Worm (Caenorhabditis elegans) whole organism, mixed stage, embryonic: ENCODE results near the gene srxa-18.

Experiments used
- M03D4.4 ChIP-seq: sonication (generic microtip); optimal IDR thresholded peaks from 2 replicates; lab custom pipeline; 2017; ENCODE audit warnings: mild to moderate bottlenecking, missing genetic modification characterization, missing compliant biosample characterization
- bed-3 ChIP-seq: fragments of 200-800 bp; sonication (Bioruptor generic); optimal IDR thresholded peaks from 3 replicates; lab custom pipeline; 2018; ENCODE audit warnings: mild to moderate bottlenecking, missing genetic modification characterization, moderate library complexity, missing compliant biosample characterization
- blmp-1 ChIP-seq: fragments of 150-350 bp; optimal IDR thresholded peaks from 2 replicates; lab custom pipeline; 2014; ENCODE audit warnings: missing biosample characterization, missing genetic modification characterization
- ceh-39 ChIP-seq: fragments of 150-350 bp; optimal IDR thresholded peaks from 2 replicates; lab custom pipeline; 2014; ENCODE audit warnings: missing biosample characterization, missing genetic modification characterization
- ceh-43 ChIP-seq: fragments of 200-800 bp; sonication (Bioruptor generic); optimal IDR thresholded peaks from 2 replicates; lab custom pipeline; 2018; ENCODE audit warnings: mild to moderate bottlenecking, missing genetic modification characterization, moderate library complexity, missing compliant biosample characterization
- ceh-83 ChIP-seq: fragments of 200-800 bp; sonication (Bioruptor generic); optimal IDR thresholded peaks from 2 replicates; lab custom pipeline; 2018; ENCODE audit warnings: mild to moderate bottlenecking, missing genetic modification characterization, missing compliant biosample characterization
- ces-1 ChIP-seq: fragments of 150-350 bp; optimal IDR thresholded peaks from 2 replicates; lab custom pipeline; 2014; ENCODE audit warnings: missing biosample characterization, missing genetic modification reagents, missing genetic modification characterization
- cnd-1 ChIP-seq: fragments of 200-800 bp; sonication (Bioruptor generic); optimal IDR thresholded peaks from 2 replicates; lab custom pipeline; 2018; ENCODE audit warnings: mild to moderate bottlenecking, missing genetic modification characterization, missing compliant biosample characterization
- drap-1 ChIP-seq: fragments of 200-800 bp; sonication (Bioruptor generic); optimal IDR thresholded peaks from 3 replicates; lab custom pipeline; 2018; ENCODE audit warnings: mild to moderate bottlenecking, missing genetic modification characterization, missing compliant biosample characterization
- elt-1 ChIP-seq: sonication (generic microtip); optimal IDR thresholded peaks from 2 replicates; lab custom pipeline; 2017; ENCODE audit warnings: missing genetic modification characterization, mild to moderate bottlenecking, missing compliant biosample characterization, antibody characterized with exemption, moderate library complexity, borderline replicate concordance; ENCODE audit not compliant: insufficient read depth
- elt-3 ChIP-seq: fragments of 150-350 bp; optimal IDR thresholded peaks from 2 replicates; lab custom pipeline; 2014; ENCODE audit warnings: missing biosample characterization, missing genetic modification characterization
- flh-1 ChIP-seq: fragments of 200-800 bp; sonication (Bioruptor generic); optimal IDR thresholded peaks from 2 replicates; lab custom pipeline; 2018; ENCODE audit warnings: mild to moderate bottlenecking, missing genetic modification characterization, moderate library complexity, missing compliant biosample characterization
- ham-2 ChIP-seq: fragments of 200-800 bp; sonication (Bioruptor generic); optimal IDR thresholded peaks from 2 replicates; lab custom pipeline; 2018; ENCODE audit warnings: mild to moderate bottlenecking, missing genetic modification characterization, missing compliant biosample characterization
- hlh-1 ChIP-seq: fragments of 150-350 bp; optimal IDR thresholded peaks from 2 replicates; lab custom pipeline; 2014; ENCODE audit warnings: missing biosample characterization, missing genetic modification reagents, missing genetic modification characterization
- lin-13 ChIP-seq: fragments of 150-350 bp; optimal IDR thresholded peaks from 2 replicates; lab custom pipeline; 2014; ENCODE audit warnings: missing biosample characterization, missing genetic modification characterization
- lin-32 ChIP-seq: fragments of 200-800 bp; sonication (Bioruptor generic); optimal IDR thresholded peaks from 2 replicates; lab custom pipeline; 2018; ENCODE audit warnings: mild to moderate bottlenecking, missing genetic modification characterization, missing compliant biosample characterization
- lsy-2 ChIP-seq: fragments of 150-350 bp; optimal IDR thresholded peaks from 2 replicates; lab custom pipeline; 2014; ENCODE audit warnings: missing biosample characterization, missing genetic modification characterization
- mab-5 ChIP-seq: fragments of 150-350 bp; optimal IDR thresholded peaks from 2 replicates; lab custom pipeline; 2014; ENCODE audit warnings: missing biosample characterization, missing genetic modification characterization
- mep-1 ChIP-seq: fragments of 150-350 bp; optimal IDR thresholded peaks from 2 replicates; lab custom pipeline; 2017; ENCODE audit warnings: missing biosample characterization, missing genetic modification reagents, missing genetic modification characterization, inconsistent platforms
- mls-2 ChIP-seq: sonication (generic microtip); optimal IDR thresholded peaks from 2 replicates; lab custom pipeline; 2016; ENCODE audit warnings: mild to moderate bottlenecking, missing genetic modification characterization, moderate library complexity, missing compliant biosample characterization
- nhr-12 ChIP-seq: fragments of 150-350 bp; optimal IDR thresholded peaks from 2 replicates; lab custom pipeline; 2014; ENCODE audit warnings: missing biosample characterization, missing genetic modification characterization
- nhr-2 ChIP-seq: fragments of 150-350 bp; optimal IDR thresholded peaks from 2 replicates; lab custom pipeline; 2014; ENCODE audit warnings: missing biosample characterization, missing genetic modification characterization
- nhr-237 ChIP-seq: fragments of 150-350 bp; optimal IDR thresholded peaks from 2 replicates; lab custom pipeline; 2014; ENCODE audit warnings: missing biosample characterization, missing genetic modification characterization
- nhr-28 ChIP-seq: fragments of 150-350 bp; optimal IDR thresholded peaks from 2 replicates; lab custom pipeline; 2014; ENCODE audit warnings: missing biosample characterization, missing genetic modification characterization
- pha-4 ChIP-seq: fragments of 150-350 bp; optimal IDR thresholded peaks from 2 replicates; lab custom pipeline; 2018; ENCODE audit warnings: missing biosample characterization, missing genetic modification reagents, missing genetic modification characterization
- snpc-4 ChIP-seq: fragments of 150-350 bp; optimal IDR thresholded peaks from 2 replicates; lab custom pipeline; 2014; ENCODE audit warnings: missing biosample characterization, missing genetic modification characterization
- sptf-1 ChIP-seq: sonication (generic microtip); optimal IDR thresholded peaks from 2 replicates; lab custom pipeline; 2017; ENCODE audit warnings: mild to moderate bottlenecking, missing genetic modification characterization, moderate library complexity, missing compliant biosample characterization
- tbx-8 ChIP-seq: fragments of 200-800 bp; sonication (Bioruptor generic); optimal IDR thresholded peaks from 2 replicates; lab custom pipeline; 2018; ENCODE audit warnings: mild to moderate bottlenecking, missing genetic modification characterization, moderate library complexity, missing compliant biosample characterization
- unc-120 ChIP-seq: sonication (generic microtip); optimal IDR thresholded peaks from 2 replicates; lab custom pipeline; 2017; ENCODE audit warnings: missing genetic modification characterization, missing compliant biosample characterization; ENCODE audit not compliant: poor library complexity, severe bottlenecking
- unc-39 ChIP-seq: fragments of 150-350 bp; optimal IDR thresholded peaks from 2 replicates; lab custom pipeline; 2014; ENCODE audit warnings: missing biosample characterization, missing genetic modification characterization
- unc-62 ChIP-seq: fragments of 150-350 bp; optimal IDR thresholded peaks from 2 replicates; lab custom pipeline; 2014; ENCODE audit warnings: missing biosample characterization, missing genetic modification reagents, missing genetic modification characterization
- zip-8 ChIP-seq: fragments of 150-350 bp; optimal IDR thresholded peaks from 2 replicates; lab custom pipeline; 2014; ENCODE audit warnings: missing biosample characterization, missing genetic modification characterization

The srxa-18 gene

DNA sequence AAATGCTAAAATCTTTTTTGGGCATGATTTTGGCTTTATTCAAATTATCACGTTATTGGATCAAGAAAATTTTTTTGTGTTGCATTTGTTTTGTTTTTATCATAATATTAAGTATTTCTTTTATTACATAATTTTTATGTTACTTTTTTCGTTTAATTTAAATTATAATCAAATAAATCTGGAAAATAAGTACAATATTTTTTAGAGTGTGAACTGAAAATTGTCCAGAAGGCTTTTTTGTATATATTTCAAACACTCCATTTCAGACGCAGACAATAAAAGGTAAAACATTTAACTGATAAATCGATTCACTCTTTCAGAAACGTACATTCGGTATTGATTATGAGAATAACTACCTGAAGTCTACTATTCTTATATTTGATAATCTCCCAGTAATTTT lies 13.5 kb downstream of the srxa-18 start, which contains the start of gene C08B6.11:
TSS of gene C08B6.11 (plus strand) at position 301 of the 400 bp plus-strand sequence.
- TF ChIP-seq nhr-28 (tag; lab: Kevin White, UChicago) (no peak), mab-5 (tag; lab: Kevin White, UChicago) (no peak), elt-1 (tag; lab: Kevin White, UChicago) (no peak), snpc-4 (tag; lab: Kevin White, UChicago) (no peak), unc-39 (tag; lab: Kevin White, UChicago) (no peak), lin-13 (tag; lab: Kevin White, UChicago) (no peak), cnd-1 (tag; lab: Kevin White, UChicago) (no peak), zip-8 (no peak), M03D4.4 (tag; lab: Kevin White, UChicago) (no peak), hlh-1 (no peak), drap-1 (GFP tag; lab: Kevin White, UChicago) (no peak), ceh-83 (GFP tag; lab: Kevin White, UChicago) (no peak), mep-1 (tag; lab: Kevin White, UChicago) (no peak)

DNA sequence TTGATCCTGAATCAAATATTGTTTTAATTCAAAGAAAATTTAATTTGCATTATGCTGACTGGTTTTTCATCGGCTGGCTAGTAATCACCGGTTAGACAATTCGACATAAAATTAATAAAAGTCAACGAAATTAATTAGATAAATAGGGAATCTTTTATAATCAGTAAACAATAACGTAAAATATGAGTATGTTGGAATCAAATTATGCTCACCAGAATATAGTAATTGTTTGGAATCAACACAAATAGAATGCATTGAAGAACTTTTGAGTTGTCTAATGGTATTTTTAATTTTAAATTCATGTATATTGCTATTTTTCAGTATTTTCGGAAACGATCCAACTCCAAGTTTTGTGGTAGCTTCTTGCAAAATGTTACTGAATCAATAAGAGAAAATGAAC lies 15.4 kb downstream of the srxa-18 start, which contains the start of gene C08B6.2:
TSS of gene C08B6.2 (plus strand) at position 301 of the 400 bp plus-strand sequence.
- TF ChIP-seq nhr-12 (no peak), nhr-2 (no peak), unc-120 (tag; lab: Kevin White, UChicago) (no peak), flh-1 (no peak), nhr-28 (tag; lab: Kevin White, UChicago) (no peak), elt-1 (tag; lab: Kevin White, UChicago) (no peak), mls-2 (tag; lab: Kevin White, UChicago) (no peak), lsy-2 (tag; lab: Kevin White, UChicago) (no peak), M03D4.4 (tag; lab: Kevin White, UChicago) (no peak), tbx-8 (no peak), pha-4 (tag; lab: Kevin White, UChicago) (no peak), sptf-1 (no peak), bed-3 (GFP tag; lab: Kevin White, UChicago) (no peak), mab-5 (tag; lab: Kevin White, UChicago) (no peak), cnd-1 (tag; lab: Kevin White, UChicago) (no peak), ham-2 (no peak), unc-62 (GFP tag; lab: Kevin White, UChicago) (no peak), elt-3 (tag; lab: Kevin White, UChicago) (no peak), ceh-43 (GFP tag; lab: Kevin White, UChicago) (no peak)

DNA sequence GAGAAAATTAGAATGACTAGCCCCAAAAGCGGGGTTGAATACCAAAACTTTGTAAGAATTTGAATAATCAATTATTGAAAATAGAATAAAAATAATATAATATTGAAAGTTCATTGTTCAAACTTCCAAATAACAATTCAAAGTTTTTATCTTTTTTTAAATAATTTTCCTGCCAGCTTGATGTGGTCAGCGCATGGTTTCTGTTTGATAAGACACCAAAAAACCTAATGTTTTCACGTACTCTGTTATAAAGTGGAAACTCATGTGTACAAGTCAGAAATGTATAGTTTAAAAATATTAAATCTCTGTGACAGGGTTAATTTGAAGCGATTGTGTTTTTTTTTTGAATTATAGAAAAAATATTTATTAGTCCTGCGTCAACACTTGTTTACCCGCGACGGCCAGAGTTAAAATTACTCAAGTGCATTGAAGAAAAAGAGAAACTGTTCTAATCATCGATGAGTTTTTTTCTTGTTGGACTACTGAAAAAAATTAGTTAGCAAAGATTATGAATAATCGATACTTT lies 15.9 kb downstream of the srxa-18 start, which contains the start of gene ugt-17:
TSS of gene ugt-17 (minus strand) at position 180 of the 526 bp plus-strand sequence.
- TF ChIP-seq nhr-28 (tag; lab: Kevin White, UChicago): no peak
- no peak for TF ChIP-seq pha-4 (tag; lab: Kevin White, UChicago)
- no peak for TF ChIP-seq nhr-2
- no peak for TF ChIP-seq zip-8
- TF ChIP-seq blmp-1 (tag; lab: Kevin White, UChicago): no peak
- TF ChIP-seq lin-13 (tag; lab: Kevin White, UChicago): no peak
- no peak for TF ChIP-seq ces-1 (GFP tag; lab: Kevin White, UChicago)
- TF ChIP-seq, all 35 proteins: peak for 0

DNA sequence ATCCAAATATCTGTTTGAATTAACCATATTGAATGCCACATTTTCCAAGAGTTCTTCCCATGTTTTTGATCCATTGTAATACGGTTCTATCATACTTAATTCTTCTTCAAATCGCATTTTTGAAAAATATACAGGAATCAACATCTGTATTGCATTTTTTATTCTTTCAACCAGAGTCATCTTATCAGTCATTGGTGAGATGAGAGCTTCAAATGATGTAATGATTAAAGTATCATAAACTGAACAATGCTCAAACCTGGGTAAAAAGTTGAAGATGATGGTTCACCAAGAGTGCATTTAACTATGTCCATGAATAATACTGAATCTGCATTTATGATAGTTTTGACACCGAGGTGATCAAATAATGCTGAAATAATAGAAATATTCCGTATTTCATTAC lies 17.0 kb downstream of the srxa-18 start:
- TF ChIP-seq ham-2: no peak
- TF ChIP-seq nhr-237 (tag; lab: Kevin White, UChicago): no peak
- TF ChIP-seq M03D4.4 (tag; lab: Kevin White, UChicago): no peak
- no peak for TF ChIP-seq tbx-8
- TF ChIP-seq cnd-1 (tag; lab: Kevin White, UChicago): no peak
- no peak for TF ChIP-seq unc-39 (tag; lab: Kevin White, UChicago)
- TF ChIP-seq mab-5 (tag; lab: Kevin White, UChicago): no peak
- no peak for TF ChIP-seq ceh-43 (GFP tag; lab: Kevin White, UChicago)
- TF ChIP-seq drap-1 (GFP tag; lab: Kevin White, UChicago): no peak
- TF ChIP-seq flh-1: no peak
- TF ChIP-seq sptf-1: no peak
- no peak for TF ChIP-seq ces-1 (GFP tag; lab: Kevin White, UChicago)
- no peak for TF ChIP-seq ceh-39 (tag; lab: Kevin White, UChicago)
- no peak for TF ChIP-seq unc-62 (GFP tag; lab: Kevin White, UChicago)
- TF ChIP-seq lin-32 (GFP tag; lab: Kevin White, UChicago): no peak
- no peak for TF ChIP-seq mep-1 (tag; lab: Kevin White, UChicago)
- TF ChIP-seq lin-13 (tag; lab: Kevin White, UChicago): no peak
- no peak for TF ChIP-seq snpc-4 (tag; lab: Kevin White, UChicago)
